Fruit fly (Drosophila melanogaster) whole organism, pupa: ENCODE measurements around the gene Dap160.

Experiments used
- CG34367 ChIP-seq: fragments of 200-800 bp; sonication (Bioruptor generic); optimal IDR thresholded peaks from 2 replicates; lab custom pipeline; 2018; ENCODE audit warnings: missing biosample characterization, mild to moderate bottlenecking, missing genetic modification characterization
- gl ChIP-seq: fragments of 200-800 bp; sonication (Bioruptor generic); optimal IDR thresholded peaks from 2 replicates; lab custom pipeline; 2018; ENCODE audit warnings: missing biosample characterization, mild to moderate bottlenecking, missing genetic modification characterization

- TF ChIP-seq gl (tag; lab: Kevin White, UChicago) (no peak), CG34367 (tag; lab: Kevin White, UChicago) (no peak)
Measured at dm6 chr2L:21097850-21098249, 44.3 kb downstream of the Dap160 start.
